Worm (Caenorhabditis elegans) whole organism, L4/young adult: ENCODE measurements around the gene F43C1.7.

Experiments
- W03F9.2 ChIP-seq: fragments of 150-350 bp; optimal IDR thresholded peaks from 2 replicates; lab custom pipeline; 2014; ENCODE audit warnings: missing biosample characterization, missing genetic modification characterization
- dao-5 ChIP-seq: sonication (generic microtip); optimal IDR thresholded peaks from 2 replicates; lab custom pipeline; 2016; ENCODE audit warnings: missing genotype, missing genetic modification characterization, moderate library complexity, missing compliant biosample characterization
- him-1 ChIP-seq: sonication (generic microtip); optimal IDR thresholded peaks from 2 replicates; lab custom pipeline; 2016; ENCODE audit warnings: missing genotype, missing genetic modification reagents, missing genetic modification characterization, missing compliant biosample characterization

The F43C1.7 gene

ce11 chrIII:4242225-4242862, at the start of gene F43C1.7:
Gene F43C1.7, minus strand, starts transcription at chrIII:4242575.
- no peak for TF ChIP-seq dao-5 (tag; lab: Kevin White, UChicago)
- no peak for TF ChIP-seq W03F9.2
- TF ChIP-seq him-1 (tag; lab: Kevin White, UChicago): no peak

- TF ChIP-seq W03F9.2: peak; percentile 69
- no peak for TF ChIP-seq dao-5 (tag; lab: Kevin White, UChicago)
These were observed 48.9 kb upstream of the F43C1.7 start, which contains the start of gene mcm-5 for ce11 chrIII:4291216-4291691. Gene mcm-5, minus strand, starts transcription at chrIII:4291266.

- TF ChIP-seq W03F9.2: no peak
- no peak for TF ChIP-seq dao-5 (tag; lab: Kevin White, UChicago)
- TF ChIP-seq him-1 (tag; lab: Kevin White, UChicago): no peak
These were observed 47.6 kb upstream of the F43C1.7 start for ce11 chrIII:4289952-4290351.

ce11 chrIII:4287379-4287778, 45.0 kb upstream of the F43C1.7 start, which contains the start of gene R10E4.3:
Gene R10E4.3, minus strand, starts transcription at chrIII:4287479.
- TF ChIP-seq him-1 (tag; lab: Kevin White, UChicago) (no peak), W03F9.2 (no peak), dao-5 (tag; lab: Kevin White, UChicago) (no peak)

- TF ChIP-seq W03F9.2 (peak; percentile 50), dao-5 (tag; lab: Kevin White, UChicago) (no peak)
These were observed 42.4 kb upstream of the F43C1.7 start for ce11 chrIII:4284732-4285165.

ce11 chrIII:4283175-4283574, 40.8 kb upstream of the F43C1.7 start:
- TF ChIP-seq him-1 (tag; lab: Kevin White, UChicago): no peak
- no peak for TF ChIP-seq dao-5 (tag; lab: Kevin White, UChicago)
- TF ChIP-seq W03F9.2: no peak

ce11 chrIII:4281955-4282618, 39.7 kb upstream of the F43C1.7 start:
- TF ChIP-seq dao-5 (tag; lab: Kevin White, UChicago) (peak; percentile 89), him-1 (tag; lab: Kevin White, UChicago) (peak; percentile 97), W03F9.2 (peak; percentile 89)

- no peak for TF ChIP-seq him-1 (tag; lab: Kevin White, UChicago)
- no peak for TF ChIP-seq W03F9.2
- no peak for TF ChIP-seq dao-5 (tag; lab: Kevin White, UChicago)
These were observed 38.1 kb upstream of the F43C1.7 start, which contains the start of gene sup-26 for ce11 chrIII:4280215-4281173. Gene sup-26, minus strand, starts transcription at chrIII:4280224.

ce11 chrIII:4278203-4278602, 35.8 kb upstream of the F43C1.7 start:
- no peak for TF ChIP-seq dao-5 (tag; lab: Kevin White, UChicago)
- no peak for TF ChIP-seq him-1 (tag; lab: Kevin White, UChicago)
- no peak for TF ChIP-seq W03F9.2

- no peak for TF ChIP-seq W03F9.2
- no peak for TF ChIP-seq dao-5 (tag; lab: Kevin White, UChicago)
- TF ChIP-seq him-1 (tag; lab: Kevin White, UChicago): no peak
These were observed 35.4 kb upstream of the F43C1.7 start for ce11 chrIII:4277762-4278161.

ce11 chrIII:4276277-4276676, 33.9 kb upstream of the F43C1.7 start:
- TF ChIP-seq him-1 (tag; lab: Kevin White, UChicago) (no peak), dao-5 (tag; lab: Kevin White, UChicago) (no peak), W03F9.2 (no peak)

- TF ChIP-seq W03F9.2: no peak
- no peak for TF ChIP-seq him-1 (tag; lab: Kevin White, UChicago)
- TF ChIP-seq dao-5 (tag; lab: Kevin White, UChicago): no peak
These were observed 33.3 kb upstream of the F43C1.7 start for ce11 chrIII:4275704-4276103.

- TF ChIP-seq dao-5 (tag; lab: Kevin White, UChicago) (no peak), W03F9.2 (no peak), him-1 (tag; lab: Kevin White, UChicago) (no peak)
These were observed 32.1 kb upstream of the F43C1.7 start for ce11 chrIII:4274524-4274923.
